Worm (Caenorhabditis elegans): ENCODE measurements around the gene B0286.1.

- TF ChIP-seq F10E7.11 (tag; optimal IDR thresholded peaks at IDR 0.05) (no peak), F49E8.2 (tag; optimal IDR thresholded peaks at IDR 0.05; ENCODE audit: insufficient read depth) (no peak), nfya-1 (tag; optimal IDR thresholded peaks at IDR 0.05; ENCODE audit: borderline replicate concordance, insufficient read depth) (no peak), unc-62 (GFP tag; optimal IDR thresholded peaks at IDR 0.05) (peak; percentile 12)
These were observed 1.8 kb upstream of the B0286.1 start, which contains the start of gene ntl-2 for ce11 chrII:4376295-4377172.

Measured in whole organism, young adult.